Worm (Caenorhabditis elegans) whole organism, mixed stage, embryonic: ENCODE data around the gene Y54E2A.4.

ENCODE experiments used
- M03D4.4 ChIP-seq: sonication (generic microtip); optimal IDR thresholded peaks from 2 replicates; lab custom pipeline; 2017; ENCODE audit warnings: mild to moderate bottlenecking, missing genetic modification characterization, missing compliant biosample characterization
- bed-3 ChIP-seq: fragments of 200-800 bp; sonication (Bioruptor generic); optimal IDR thresholded peaks from 3 replicates; lab custom pipeline; 2018; ENCODE audit warnings: mild to moderate bottlenecking, missing genetic modification characterization, moderate library complexity, missing compliant biosample characterization
- blmp-1 ChIP-seq: fragments of 150-350 bp; optimal IDR thresholded peaks from 2 replicates; lab custom pipeline; 2014; ENCODE audit warnings: missing biosample characterization, missing genetic modification characterization
- ceh-83 ChIP-seq: fragments of 200-800 bp; sonication (Bioruptor generic); optimal IDR thresholded peaks from 2 replicates; lab custom pipeline; 2018; ENCODE audit warnings: mild to moderate bottlenecking, missing genetic modification characterization, missing compliant biosample characterization
- ces-1 ChIP-seq: fragments of 150-350 bp; optimal IDR thresholded peaks from 2 replicates; lab custom pipeline; 2014; ENCODE audit warnings: missing biosample characterization, missing genetic modification reagents, missing genetic modification characterization
- cnd-1 ChIP-seq: fragments of 200-800 bp; sonication (Bioruptor generic); optimal IDR thresholded peaks from 2 replicates; lab custom pipeline; 2018; ENCODE audit warnings: mild to moderate bottlenecking, missing genetic modification characterization, missing compliant biosample characterization
- drap-1 ChIP-seq: fragments of 200-800 bp; sonication (Bioruptor generic); optimal IDR thresholded peaks from 3 replicates; lab custom pipeline; 2018; ENCODE audit warnings: mild to moderate bottlenecking, missing genetic modification characterization, missing compliant biosample characterization
- elt-3 ChIP-seq: fragments of 150-350 bp; optimal IDR thresholded peaks from 2 replicates; lab custom pipeline; 2014; ENCODE audit warnings: missing biosample characterization, missing genetic modification characterization
- ham-2 ChIP-seq: fragments of 200-800 bp; sonication (Bioruptor generic); optimal IDR thresholded peaks from 2 replicates; lab custom pipeline; 2018; ENCODE audit warnings: mild to moderate bottlenecking, missing genetic modification characterization, missing compliant biosample characterization
- hlh-1 ChIP-seq: fragments of 150-350 bp; optimal IDR thresholded peaks from 2 replicates; lab custom pipeline; 2014; ENCODE audit warnings: missing biosample characterization, missing genetic modification reagents, missing genetic modification characterization
- lin-13 ChIP-seq: fragments of 150-350 bp; optimal IDR thresholded peaks from 2 replicates; lab custom pipeline; 2014; ENCODE audit warnings: missing biosample characterization, missing genetic modification characterization
- lin-32 ChIP-seq: fragments of 200-800 bp; sonication (Bioruptor generic); optimal IDR thresholded peaks from 2 replicates; lab custom pipeline; 2018; ENCODE audit warnings: mild to moderate bottlenecking, missing genetic modification characterization, missing compliant biosample characterization
- lsy-2 ChIP-seq: fragments of 150-350 bp; optimal IDR thresholded peaks from 2 replicates; lab custom pipeline; 2014; ENCODE audit warnings: missing biosample characterization, missing genetic modification characterization
- mep-1 ChIP-seq: fragments of 150-350 bp; optimal IDR thresholded peaks from 2 replicates; lab custom pipeline; 2017; ENCODE audit warnings: missing biosample characterization, missing genetic modification reagents, missing genetic modification characterization, inconsistent platforms
- mls-2 ChIP-seq: sonication (generic microtip); optimal IDR thresholded peaks from 2 replicates; lab custom pipeline; 2016; ENCODE audit warnings: mild to moderate bottlenecking, missing genetic modification characterization, moderate library complexity, missing compliant biosample characterization
- nhr-2 ChIP-seq: fragments of 150-350 bp; optimal IDR thresholded peaks from 2 replicates; lab custom pipeline; 2014; ENCODE audit warnings: missing biosample characterization, missing genetic modification characterization
- nhr-237 ChIP-seq: fragments of 150-350 bp; optimal IDR thresholded peaks from 2 replicates; lab custom pipeline; 2014; ENCODE audit warnings: missing biosample characterization, missing genetic modification characterization
- pha-4 ChIP-seq: fragments of 150-350 bp; optimal IDR thresholded peaks from 2 replicates; lab custom pipeline; 2018; ENCODE audit warnings: missing biosample characterization, missing genetic modification reagents, missing genetic modification characterization
- sem-2 ChIP-seq: fragments of 200-800 bp; sonication (Bioruptor generic); optimal IDR thresholded peaks from 2 replicates; lab custom pipeline; 2018; ENCODE audit warnings: mild to moderate bottlenecking, missing genetic modification characterization, missing compliant biosample characterization
- snpc-4 ChIP-seq: fragments of 150-350 bp; optimal IDR thresholded peaks from 2 replicates; lab custom pipeline; 2014; ENCODE audit warnings: missing biosample characterization, missing genetic modification characterization
- sptf-1 ChIP-seq: sonication (generic microtip); optimal IDR thresholded peaks from 2 replicates; lab custom pipeline; 2017; ENCODE audit warnings: mild to moderate bottlenecking, missing genetic modification characterization, moderate library complexity, missing compliant biosample characterization
- unc-120 ChIP-seq: sonication (generic microtip); optimal IDR thresholded peaks from 2 replicates; lab custom pipeline; 2017; ENCODE audit warnings: missing genetic modification characterization, missing compliant biosample characterization; ENCODE audit not compliant: poor library complexity, severe bottlenecking
- unc-39 ChIP-seq: fragments of 150-350 bp; optimal IDR thresholded peaks from 2 replicates; lab custom pipeline; 2014; ENCODE audit warnings: missing biosample characterization, missing genetic modification characterization
- unc-62 ChIP-seq: fragments of 150-350 bp; optimal IDR thresholded peaks from 2 replicates; lab custom pipeline; 2014; ENCODE audit warnings: missing biosample characterization, missing genetic modification reagents, missing genetic modification characterization
- zip-8 ChIP-seq: fragments of 150-350 bp; optimal IDR thresholded peaks from 2 replicates; lab custom pipeline; 2014; ENCODE audit warnings: missing biosample characterization, missing genetic modification characterization
- ztf-11 ChIP-seq: fragments of 150-350 bp; optimal IDR thresholded peaks from 2 replicates; lab custom pipeline; 2014; ENCODE audit warnings: missing biosample characterization, missing genetic modification characterization

Gene Y54E2A.4

DNA sequence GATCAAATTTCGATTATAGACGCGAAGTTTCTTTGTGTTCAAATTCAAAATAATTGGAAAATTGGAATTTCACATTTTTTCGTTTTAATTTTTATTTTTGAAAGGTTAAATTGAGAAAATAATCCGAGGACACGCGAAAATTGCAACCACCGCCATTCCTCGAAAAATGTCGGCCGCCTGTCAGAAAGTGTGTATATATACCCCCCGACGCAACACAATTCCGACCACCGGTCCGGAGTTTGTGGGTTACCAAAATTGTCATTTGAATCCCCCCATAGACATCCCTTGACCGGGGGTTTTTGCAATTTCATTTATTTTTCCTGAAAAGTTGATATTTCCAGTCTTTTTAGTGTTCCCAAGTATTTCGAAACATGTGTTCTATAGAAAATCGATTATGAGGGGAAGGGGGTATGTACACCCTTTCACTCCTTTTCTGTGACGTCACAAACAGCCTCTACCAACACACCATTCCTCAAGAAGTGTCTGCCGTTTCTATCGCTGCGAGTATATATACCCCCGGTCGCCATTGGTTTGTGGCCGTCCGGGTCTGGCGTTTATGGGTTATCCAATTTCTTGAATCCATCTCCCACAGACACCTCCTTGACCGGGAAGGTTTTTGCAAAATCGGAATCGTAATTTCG lies 50.0 kb downstream of the Y54E2A.4 start, which contains the start of gene W01D2.3 (continued):
- TF ChIP-seq drap-1 (GFP tag; lab: Kevin White, UChicago): peak; percentile 95
- TF ChIP-seq ham-2 (GFP tag; lab: Kevin White, UChicago): peak; percentile 86
- TF ChIP-seq zip-8 (tag; lab: Kevin White, UChicago): peak; percentile 49
- TF ChIP-seq nhr-237: peak; percentile 17
- no peak for TF ChIP-seq blmp-1 (tag; lab: Kevin White, UChicago)
- no peak for TF ChIP-seq snpc-4
- peak; percentile 23 for TF ChIP-seq elt-3 (tag; lab: Kevin White, UChicago)

ce11 chrII:14805686-14806085 lies 51.3 kb downstream of the Y54E2A.4 start, which contains the start of gene srt-11:
TSS of gene srt-11 (plus strand) at chrII:14805986.
- TF ChIP-seq snpc-4 (no peak), unc-39 (tag; lab: Kevin White, UChicago) (no peak), nhr-2 (no peak), mls-2 (tag; lab: Kevin White, UChicago) (no peak), bed-3 (GFP tag; lab: Kevin White, UChicago) (no peak)

DNA sequence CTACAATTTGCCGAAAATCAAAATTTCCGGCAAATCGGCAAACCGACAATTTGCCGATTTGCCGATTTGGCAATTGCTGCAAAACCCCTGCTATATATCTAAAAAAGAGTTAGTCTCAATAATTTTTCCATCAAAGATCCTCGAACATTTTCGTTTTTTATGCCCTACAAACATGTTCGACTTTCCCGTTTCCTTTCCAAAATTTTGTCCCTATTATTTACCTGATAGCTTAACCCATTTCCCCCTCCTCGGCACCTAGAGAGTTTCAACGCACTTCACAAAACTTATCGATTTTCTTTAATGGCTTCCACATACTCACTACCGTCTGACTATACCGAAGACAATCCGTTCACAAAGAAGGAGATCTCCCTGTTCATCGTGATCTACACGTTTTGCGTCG lies 54.3 kb downstream of the Y54E2A.4 start, which contains the start of gene W01D2.6:
TSS of gene W01D2.6 (plus strand) at position 301 of the 400 bp plus-strand sequence.
- no peak for TF ChIP-seq unc-39 (tag; lab: Kevin White, UChicago)
- no peak for TF ChIP-seq blmp-1 (tag; lab: Kevin White, UChicago)
- TF ChIP-seq ham-2 (GFP tag; lab: Kevin White, UChicago): no peak
- no peak for TF ChIP-seq unc-120 (tag; lab: Kevin White, UChicago)
- TF ChIP-seq sem-2 (GFP tag; lab: Kevin White, UChicago): no peak
- no peak for TF ChIP-seq ztf-11 (tag; lab: Kevin White, UChicago)
- TF ChIP-seq zip-8 (tag; lab: Kevin White, UChicago): no peak
- TF ChIP-seq, all 35 proteins: peak for 0

- TF ChIP-seq ces-1 (GFP tag; lab: Kevin White, UChicago) (peak; percentile 26), unc-120 (tag; lab: Kevin White, UChicago) (no peak), snpc-4 (no peak), pha-4 (tag; lab: Kevin White, UChicago) (peak; percentile 3), mep-1 (tag; lab: Kevin White, UChicago) (no peak)
- TF ChIP-seq, all 35 proteins: peak for 2
These were observed 56.2 kb downstream of the Y54E2A.4 start for ce11 chrII:14810609-14811008.

DNA sequence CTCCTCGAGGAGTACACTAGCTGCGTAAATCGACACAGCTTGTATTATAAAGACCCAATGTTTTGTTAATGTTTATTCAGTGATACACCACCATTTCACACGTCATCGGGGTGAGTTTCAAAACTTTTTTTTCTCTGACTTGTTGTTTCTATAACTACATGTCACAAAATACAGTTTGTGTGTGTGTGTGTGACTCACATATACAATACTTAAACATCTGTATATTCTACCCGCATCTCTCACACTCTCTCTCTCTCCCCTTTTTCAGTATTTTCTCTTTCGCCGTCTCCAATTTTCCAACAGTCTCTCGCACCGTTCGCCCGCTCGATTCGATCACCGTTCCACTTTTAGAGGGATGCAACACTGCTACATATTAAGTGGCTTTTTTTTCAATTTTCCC lies 57.0 kb downstream of the Y54E2A.4 start:
- TF ChIP-seq lsy-2 (tag; lab: Kevin White, UChicago) (no peak), lin-32 (GFP tag; lab: Kevin White, UChicago) (no peak), snpc-4 (no peak), M03D4.4 (no peak), nhr-237 (no peak), bed-3 (GFP tag; lab: Kevin White, UChicago) (no peak), ceh-83 (GFP tag; lab: Kevin White, UChicago) (no peak), elt-3 (tag; lab: Kevin White, UChicago) (no peak), blmp-1 (tag; lab: Kevin White, UChicago) (no peak), ztf-11 (tag; lab: Kevin White, UChicago) (no peak), hlh-1 (tag; lab: Kevin White, UChicago) (no peak)

- TF ChIP-seq ceh-83 (GFP tag; lab: Kevin White, UChicago): no peak
- TF ChIP-seq ham-2 (GFP tag; lab: Kevin White, UChicago): no peak
- no peak for TF ChIP-seq unc-62 (GFP tag; lab: Kevin White, UChicago)
These were observed 57.8 kb downstream of the Y54E2A.4 start, which contains the start of gene osta-3 for ce11 chrII:14812231-14812630. TSS of gene osta-3 (plus strand) at chrII:14812531.

- TF ChIP-seq sptf-1 (tag; lab: Kevin White, UChicago) (no peak), zip-8 (tag; lab: Kevin White, UChicago) (no peak), mep-1 (tag; lab: Kevin White, UChicago) (no peak), cnd-1 (no peak), lin-13 (tag; lab: Kevin White, UChicago) (no peak)
- TF ChIP-seq, all 35 proteins: peak for 0
These were observed 58.2 kb downstream of the Y54E2A.4 start for ce11 chrII:14812661-14813060.
